Fruit fly (Drosophila melanogaster) whole organism, embryonic: ENCODE data around the gene kkv.

Source experiments
- CG10565 ChIP-seq: fragments of 200-800 bp; sonication (Bioruptor generic); optimal IDR thresholded peaks from 3 replicates; lab custom pipeline; 2016; ENCODE audit warnings: missing biosample characterization, mild to moderate bottlenecking, missing genetic modification characterization
- CG11456 ChIP-seq: fragments of 200-800 bp; sonication (Bioruptor generic); IDR thresholded peaks from 3 replicates; pipeline ENCODE4 v1.3.6; 2022; ENCODE audit warnings: missing biosample characterization, missing genetic modification characterization
- CG1529 ChIP-seq: fragments of 200-800 bp; sonication (Bioruptor generic); optimal IDR thresholded peaks from 3 replicates; lab custom pipeline; 2018; ENCODE audit warnings: missing biosample characterization, missing genetic modification characterization
- CG17361 ChIP-seq: fragments of 200-800 bp; sonication (Bioruptor generic); IDR thresholded peaks from 3 replicates; pipeline ENCODE4 v1.3.6; 2022; ENCODE audit warnings: missing biosample characterization, missing genetic modification characterization
- CG31441 ChIP-seq: fragments of 200-800 bp; sonication (Bioruptor generic); IDR thresholded peaks from 2 replicates; pipeline ENCODE4 v1.3.6; 2022; ENCODE audit warnings: missing biosample characterization, missing genetic modification characterization
- Stat92E ChIP-seq, 3 experiments: fragments of >200 bp in 2 of 3; fragments of 200-800 bp in 1 of 3; sonication (Bioruptor generic) in 1 of 3; optimal IDR thresholded peaks; 2 replicates each; lab custom pipeline; 2017 to 2019; ENCODE audit warnings: missing biosample characterization in 3 of 3, missing genetic modification characterization in 3 of 3, mild to moderate bottlenecking in 1 of 3, moderate library complexity in 1 of 3
- ci ChIP-seq: fragments of 200-800 bp; sonication (Bioruptor generic); IDR thresholded peaks from 3 replicates; pipeline ENCODE4 v1.3.6; 2022; ENCODE audit warnings: missing biosample characterization, missing genetic modification characterization

DNA sequence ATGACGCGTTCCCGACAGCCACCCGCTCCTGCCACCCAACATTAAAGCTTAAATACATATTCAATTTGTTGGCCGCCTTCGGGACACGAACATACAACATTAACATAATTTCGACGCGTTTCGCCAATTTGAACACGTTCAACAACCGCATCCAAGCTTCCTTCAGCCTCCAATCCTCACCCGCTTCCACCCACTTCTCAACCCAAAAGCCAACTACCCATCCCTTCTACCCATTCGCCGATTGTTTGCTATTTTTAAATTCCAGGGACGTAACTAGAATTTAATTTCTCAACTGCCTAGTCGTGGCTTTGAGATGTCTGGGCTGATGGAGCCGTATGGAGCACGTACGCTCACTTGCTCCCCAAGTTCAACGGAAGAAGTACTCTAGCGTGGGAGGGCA, 37.1 kb upstream of the kkv start:
- TF ChIP-seq Stat92E (GFP tag; optimal IDR thresholded peaks at IDR 0.05; lab: Kevin White, UChicago) (no peak), CG17361 (GFP tag; lab: Robert Waterston, UW) (no peak), CG31441 (GFP tag; lab: Robert Waterston, UW) (no peak), ci (GFP tag; lab: Robert Waterston, UW) (no peak), CG11456 (GFP tag; lab: Robert Waterston, UW) (no peak), CG10565 (no peak), CG1529 (GFP tag; lab: Kevin White, UChicago) (no peak)
